Worm (Caenorhabditis elegans) whole organism, L4/young adult: ENCODE measurements around the gene Y42A5A.5.

ENCODE experiments used
- W03F9.2 ChIP-seq: fragments of 150-350 bp; optimal IDR thresholded peaks from 2 replicates; lab custom pipeline; 2014; ENCODE audit warnings: missing biosample characterization, missing genetic modification characterization
- dao-5 ChIP-seq: sonication (generic microtip); optimal IDR thresholded peaks from 2 replicates; lab custom pipeline; 2016; ENCODE audit warnings: missing genotype, missing genetic modification characterization, moderate library complexity, missing compliant biosample characterization

ce11 chrV:11074448-11074847 is 35.1 kb downstream of the Y42A5A.5 start, which contains the start of gene act-3:
- TF ChIP-seq dao-5 (no peak), W03F9.2 (no peak)
